Fruit fly (Drosophila melanogaster) whole organism, embryonic: ENCODE data around the gene inaE.

Source experiments
- B-H1 ChIP-seq: fragments of 200-800 bp; sonication (Bioruptor generic); IDR thresholded peaks from 3 replicates; pipeline ENCODE4 v1.3.6; 2022; ENCODE audit warnings: missing biosample characterization, missing genetic modification characterization
- CG1024 ChIP-seq: fragments of 200-800 bp; sonication (Bioruptor generic); IDR thresholded peaks from 2 replicates; pipeline ENCODE4 v1.3.6; 2022; ENCODE audit warnings: missing biosample characterization, missing genetic modification characterization
- CG10274 ChIP-seq: fragments of 200-800 bp; sonication (Bioruptor generic); optimal IDR thresholded peaks from 3 replicates; lab custom pipeline; 2017; ENCODE audit warnings: missing biosample characterization, mild to moderate bottlenecking, missing genetic modification characterization
- CG10462 ChIP-seq: fragments of 200-800 bp; sonication (Bioruptor generic); optimal IDR thresholded peaks from 2 replicates; lab custom pipeline; 2016; ENCODE audit warnings: missing biosample characterization, missing genetic modification characterization
- CG10543 ChIP-seq: fragments of 200-800 bp; sonication (Bioruptor generic); optimal IDR thresholded peaks from 3 replicates; lab custom pipeline; 2017; ENCODE audit warnings: missing biosample characterization, mild to moderate bottlenecking, missing genetic modification characterization, moderate library complexity
- CG12104 ChIP-seq: fragments of 200-800 bp; sonication (Bioruptor generic); optimal IDR thresholded peaks from 3 replicates; lab custom pipeline; 2016; ENCODE audit warnings: missing biosample characterization, missing genetic modification characterization
- CG13424 ChIP-seq: fragments of 200-800 bp; sonication (Bioruptor generic); optimal IDR thresholded peaks from 2 replicates; lab custom pipeline; 2019; ENCODE audit warnings: missing biosample characterization, mild to moderate bottlenecking, missing genetic modification characterization, moderate library complexity
- CG14860 ChIP-seq: fragments of 200-800 bp; sonication (Bioruptor generic); IDR thresholded peaks from 3 replicates; pipeline ENCODE4 v1.3.6; 2022; ENCODE audit warnings: missing biosample characterization, missing genetic modification characterization; ENCODE audit not compliant: partially characterized antibody
- CG15011 ChIP-seq: fragments of 200-800 bp; sonication (Bioruptor generic); optimal IDR thresholded peaks from 3 replicates; lab custom pipeline; 2018; ENCODE audit warnings: missing biosample characterization, mild to moderate bottlenecking, missing genetic modification characterization
- CG1792 ChIP-seq: fragments of 200-800 bp; sonication (Bioruptor generic); optimal IDR thresholded peaks from 2 replicates; lab custom pipeline; 2016; ENCODE audit warnings: missing biosample characterization, missing genetic modification characterization
- CG32772 ChIP-seq: fragments of 200-800 bp; sonication (Bioruptor generic); IDR thresholded peaks from 2 replicates; pipeline ENCODE4 v1.3.6; 2022; ENCODE audit warnings: missing biosample characterization, missing genetic modification characterization
- CG33557 ChIP-seq: fragments of 200-800 bp; sonication (Bioruptor generic); optimal IDR thresholded peaks from 2 replicates; lab custom pipeline; 2019; ENCODE audit warnings: missing biosample characterization, mild to moderate bottlenecking, missing genetic modification characterization, moderate library complexity
- CG3407 ChIP-seq: fragments of 200-800 bp; sonication (Bioruptor generic); optimal IDR thresholded peaks from 2 replicates; lab custom pipeline; 2018; ENCODE audit warnings: missing biosample characterization, mild to moderate bottlenecking, missing genetic modification characterization
- CG5180 ChIP-seq: fragments of 200-800 bp; sonication (Bioruptor generic); optimal IDR thresholded peaks from 3 replicates; lab custom pipeline; 2017; ENCODE audit warnings: missing biosample characterization, missing genetic modification characterization, mild to moderate bottlenecking, moderate library complexity, missing genetic modification reagents
- CG6854 ChIP-seq: fragments of 200-800 bp; sonication (Bioruptor generic); optimal IDR thresholded peaks from 3 replicates; lab custom pipeline; 2017; ENCODE audit warnings: missing biosample characterization, mild to moderate bottlenecking, missing genetic modification characterization
- CG8388 ChIP-seq: fragments of 200-800 bp; sonication (Bioruptor generic); optimal IDR thresholded peaks from 2 replicates; lab custom pipeline; 2019; ENCODE audit warnings: missing biosample characterization, mild to moderate bottlenecking, missing genetic modification characterization, moderate library complexity
- CG8924 ChIP-seq: fragments of 200-800 bp; optimal IDR thresholded peaks from 3 replicates; lab custom pipeline; 2019; ENCODE audit warnings: missing biosample characterization, mild to moderate bottlenecking, missing genetic modification characterization, moderate library complexity
- CG8944 ChIP-seq: fragments of 200-800 bp; sonication (Bioruptor generic); optimal IDR thresholded peaks from 3 replicates; lab custom pipeline; 2016; ENCODE audit warnings: missing biosample characterization, missing genetic modification characterization
- CG9215 ChIP-seq: fragments of 200-800 bp; sonication (Bioruptor generic); IDR thresholded peaks from 2 replicates; pipeline ENCODE4 v1.3.6; 2022; ENCODE audit warnings: missing biosample characterization, missing genetic modification characterization
- CkIIα-i1 ChIP-seq: fragments of 200-800 bp; sonication (Bioruptor generic); IDR thresholded peaks from 2 replicates; pipeline ENCODE4 v1.3.6; 2022; ENCODE audit warnings: missing biosample characterization, missing genetic modification characterization
- Dad ChIP-seq: fragments of 200-800 bp; sonication (Bioruptor generic); optimal IDR thresholded peaks from 3 replicates; lab custom pipeline; 2016; ENCODE audit warnings: missing biosample characterization, missing genetic modification characterization
- Max ChIP-seq: fragments of 200-800 bp; sonication (Bioruptor generic); optimal IDR thresholded peaks from 2 replicates; lab custom pipeline; 2016; ENCODE audit warnings: missing biosample characterization, mild to moderate bottlenecking, missing genetic modification characterization
- Med ChIP-seq: fragments of 200-800 bp; sonication (Bioruptor generic); peaks from one replicate; lab custom pipeline; 2016; ENCODE audit warnings: missing biosample characterization, missing genetic modification characterization, mild to moderate bottlenecking, inconsistent platforms, moderate library complexity
- Nf-YA ChIP-seq: fragments of 200-800 bp; sonication (Bioruptor generic); IDR thresholded peaks from 2 replicates; pipeline ENCODE4 v1.3.6; 2022; ENCODE audit warnings: missing biosample characterization, missing genetic modification characterization
- Nf-YB ChIP-seq: fragments of 200-800 bp; sonication (Bioruptor generic); optimal IDR thresholded peaks from 3 replicates; lab custom pipeline; 2019; ENCODE audit warnings: missing biosample characterization, mild to moderate bottlenecking, missing genetic modification characterization, moderate library complexity
- Pdp1 ChIP-seq, 2 experiments: fragments of 200-800 bp; sonication (Bioruptor generic); optimal IDR thresholded peaks; 3 replicates each; lab custom pipeline; 2016; ENCODE audit warnings: missing biosample characterization in 2 of 2, missing genetic modification characterization in 2 of 2, mild to moderate bottlenecking in 1 of 2, moderate library complexity in 1 of 2
- Scr ChIP-seq: fragments of 200-800 bp; sonication (Bioruptor generic); IDR thresholded peaks from 2 replicates; pipeline ENCODE4 v1.3.6; 2022; ENCODE audit warnings: missing biosample characterization, missing genetic modification characterization; ENCODE audit not compliant: partially characterized antibody
- Xbp1 ChIP-seq: fragments of 200-800 bp; sonication (Bioruptor generic); optimal IDR thresholded peaks from 3 replicates; lab custom pipeline; 2016; ENCODE audit warnings: missing biosample characterization, mild to moderate bottlenecking, missing genetic modification characterization
- bbx ChIP-seq: fragments of 200-800 bp; sonication (Bioruptor generic); IDR thresholded peaks from 2 replicates; pipeline ENCODE4 v1.3.6; 2022; ENCODE audit warnings: missing biosample characterization, missing genetic modification characterization; ENCODE audit not compliant: partially characterized antibody
- bigmax ChIP-seq: fragments of 200-800 bp; sonication (Bioruptor generic); optimal IDR thresholded peaks from 2 replicates; lab custom pipeline; 2018; ENCODE audit warnings: missing biosample characterization, mild to moderate bottlenecking, missing genetic modification characterization
- dmrt11E ChIP-seq: fragments of 200-800 bp; sonication (Bioruptor generic); optimal IDR thresholded peaks from 3 replicates; lab custom pipeline; 2018; ENCODE audit warnings: missing biosample characterization, mild to moderate bottlenecking, missing genetic modification characterization, moderate library complexity
- dmrt99B ChIP-seq: fragments of 200-800 bp; sonication (Bioruptor generic); optimal IDR thresholded peaks from 2 replicates; lab custom pipeline; 2018; ENCODE audit warnings: missing biosample characterization, mild to moderate bottlenecking, missing genetic modification characterization, moderate library complexity
- ems ChIP-seq: fragments of 200-800 bp; sonication (Bioruptor generic); optimal IDR thresholded peaks from 3 replicates; lab custom pipeline; 2016; ENCODE audit warnings: missing biosample characterization, missing genetic modification characterization
- fd3F ChIP-seq: fragments of 200-800 bp; sonication (Bioruptor generic); optimal IDR thresholded peaks from 2 replicates; lab custom pipeline; 2018; ENCODE audit warnings: missing biosample characterization, mild to moderate bottlenecking, missing genetic modification characterization, moderate library complexity
- fu2 ChIP-seq: fragments of 200-800 bp; sonication (Bioruptor generic); optimal IDR thresholded peaks from 2 replicates; lab custom pipeline; 2016; ENCODE audit warnings: missing biosample characterization, missing genetic modification characterization
- grn ChIP-seq: fragments of 200-800 bp; sonication (Bioruptor generic); optimal IDR thresholded peaks from 3 replicates; lab custom pipeline; 2017; ENCODE audit warnings: missing biosample characterization, missing genetic modification characterization
- gsb-n ChIP-seq: fragments of 200-800 bp; sonication (Bioruptor generic); optimal IDR thresholded peaks from 3 replicates; lab custom pipeline; 2018; ENCODE audit warnings: missing biosample characterization, mild to moderate bottlenecking, missing genetic modification characterization
- hth ChIP-seq: fragments of >200 bp; optimal IDR thresholded peaks from 2 replicates; lab custom pipeline; 2017; ENCODE audit warnings: inconsistent platforms
- ken ChIP-seq: fragments of 200-800 bp; sonication (Bioruptor generic); IDR thresholded peaks from 3 replicates; pipeline ENCODE4 v1.3.6; 2022; ENCODE audit warnings: missing biosample characterization, missing genetic modification characterization
- klu ChIP-seq: fragments of 200-800 bp; sonication (Bioruptor generic); IDR thresholded peaks from 2 replicates; pipeline ENCODE4 v1.3.6; 2022; ENCODE audit warnings: missing biosample characterization, missing genetic modification characterization
- lmd ChIP-seq: fragments of 200-800 bp; sonication (Bioruptor generic); IDR thresholded peaks from 2 replicates; pipeline ENCODE4 v1.3.6; 2022; ENCODE audit warnings: missing biosample characterization, missing genetic modification characterization
- nerfin-1 ChIP-seq: fragments of 200-800 bp; sonication (Bioruptor generic); optimal IDR thresholded peaks from 3 replicates; lab custom pipeline; 2019; ENCODE audit warnings: missing biosample characterization, mild to moderate bottlenecking, missing genetic modification characterization, moderate library complexity
- pan ChIP-seq, 4 experiments: fragments of >200 bp in 3 of 4; fragments of 200-800 bp in 1 of 4; sonication (Bioruptor generic) in 1 of 4; optimal IDR thresholded peaks in 3 of 4; IDR thresholded peaks in 1 of 4; 2 replicates each; pipeline versions ENCODE4 v1.3.6 to Lab custom; 2017 to 2022; ENCODE audit warnings: missing biosample characterization in 2 of 4, missing genetic modification characterization in 2 of 4, mixed read lengths in 1 of 4
- pros ChIP-seq: fragments of 200-800 bp; sonication (Bioruptor generic); optimal IDR thresholded peaks from 3 replicates; lab custom pipeline; 2019; ENCODE audit warnings: missing biosample characterization, mild to moderate bottlenecking, missing genetic modification characterization, moderate library complexity
- schlank ChIP-seq: fragments of 200-800 bp; sonication (Bioruptor generic); optimal IDR thresholded peaks from 2 replicates; lab custom pipeline; 2018; ENCODE audit warnings: missing biosample characterization, mild to moderate bottlenecking, missing genetic modification characterization
- sr ChIP-seq: fragments of 200-800 bp; sonication (Bioruptor generic); IDR thresholded peaks from 3 replicates; pipeline ENCODE4 v1.3.6; 2022; ENCODE audit warnings: missing biosample characterization, missing genetic modification characterization
- tio ChIP-seq: fragments of 200-800 bp; sonication (Bioruptor generic); optimal IDR thresholded peaks from 2 replicates; lab custom pipeline; 2017; ENCODE audit warnings: missing biosample characterization, missing genetic modification characterization, inconsistent platforms
- tll ChIP-seq, 2 experiments: fragments of 200-800 bp in 1 of 2; fragments of >200 bp in 1 of 2; sonication (Bioruptor generic) in 1 of 2; optimal IDR thresholded peaks; 2 replicates each; lab custom pipeline; 2017 to 2019; ENCODE audit warnings: missing biosample characterization in 2 of 2, missing genetic modification characterization in 2 of 2, mild to moderate bottlenecking in 1 of 2, moderate library complexity in 1 of 2
- ttk ChIP-seq: fragments of 200-800 bp; sonication (Bioruptor generic); IDR thresholded peaks from 2 replicates; pipeline ENCODE4 v2.1.2; 2022; ENCODE audit warnings: missing biosample characterization, missing genetic modification characterization
- unpg ChIP-seq: fragments of 200-800 bp; sonication (Bioruptor generic); optimal IDR thresholded peaks from 3 replicates; lab custom pipeline; 2018; ENCODE audit warnings: missing biosample characterization, mild to moderate bottlenecking, missing genetic modification characterization, moderate library complexity

The inaE gene

dm6 chrX:13744599-13745052 lies 38.9 kb upstream of the inaE start, which contains the start of gene Grip91 (continued):
- peak; percentile 43; the same call in 1 of the 2 replicates for TF ChIP-seq bbx (GFP tag; lab: Robert Waterston, UW)
- no peak for TF ChIP-seq CG12104 (GFP tag; lab: Kevin White, UChicago)
- 0 out of 2 replicates have a peak, but pooled peaks have one; percentile 8 for TF ChIP-seq CG9215 (GFP tag; lab: Robert Waterston, UW)
- no peak for TF ChIP-seq CG15011 (GFP tag; lab: Kevin White, UChicago)
- TF ChIP-seq CG6854 (GFP tag; lab: Kevin White, UChicago) = no peak
- no peak for TF ChIP-seq gsb-n (tag; lab: Kevin White, UChicago)
- no peak for TF ChIP-seq Max (GFP tag; lab: Kevin White, UChicago)
- TF ChIP-seq CG32772 (GFP tag; lab: Robert Waterston, UW) = no peak
- no peak for TF ChIP-seq fd3F (GFP tag; lab: Kevin White, UChicago)
- no peak for TF ChIP-seq Xbp1 (GFP tag; lab: Kevin White, UChicago)
- TF ChIP-seq Nf-YB = peak; percentile 15
- no peak for TF ChIP-seq hth (lab: Kevin White, UChicago)
- no peak for TF ChIP-seq grn (GFP tag; lab: Kevin White, UChicago)
- TF ChIP-seq Dad (GFP tag; lab: Kevin White, UChicago) = no peak
- TF ChIP-seq pan (optimal IDR thresholded peaks at IDR 0.05; lab: Kevin White, UChicago) = no peak
- TF ChIP-seq pan (GFP tag; optimal IDR thresholded peaks at IDR 0.05 in 1 of 2, IDR thresholded peaks at IDR 0.05 in 1 of 2) = no peak
- no peak for TF ChIP-seq schlank (tag; lab: Kevin White, UChicago)
- TF ChIP-seq Med (GFP tag; lab: Kevin White, UChicago) = peak; percentile 83
- no peak for TF ChIP-seq ken (GFP tag; lab: Robert Waterston, UW)
- no peak for TF ChIP-seq CG14860 (GFP tag; lab: Robert Waterston, UW)
- TF ChIP-seq CkIIα-i1 (GFP tag; lab: Robert Waterston, UW) = no peak
- no peak for TF ChIP-seq CG8944 (GFP tag; lab: Kevin White, UChicago)
- TF ChIP-seq CG5180 (GFP tag; lab: Kevin White, UChicago) = no peak
- TF ChIP-seq B-H1 (GFP tag; lab: Robert Waterston, UW) = no peak
- TF ChIP-seq CG10462 = no peak
- TF ChIP-seq klu (GFP tag; lab: Robert Waterston, UW) = no peak
- TF ChIP-seq CG33557 = no peak
- TF ChIP-seq CG3407 (GFP tag; lab: Kevin White, UChicago) = no peak
- TF ChIP-seq CG10274 (GFP tag; lab: Kevin White, UChicago) = no peak
- no peak for TF ChIP-seq Nf-YA (GFP tag; lab: Robert Waterston, UW)
- no peak for TF ChIP-seq pros (GFP tag; lab: Kevin White, UChicago)
- TF ChIP-seq Pdp1 (GFP tag; optimal IDR thresholded peaks at IDR 0.05; lab: Kevin White, UChicago) = peak in 1 of 2 experiments; percentile 36
- no peak for TF ChIP-seq unpg (GFP tag; lab: Kevin White, UChicago)
- TF ChIP-seq tll (GFP tag; optimal IDR thresholded peaks at IDR 0.05; lab: Kevin White, UChicago) = no peak
- TF ChIP-seq bigmax (GFP tag; lab: Kevin White, UChicago) = no peak
- peak; percentile 28 for TF ChIP-seq nerfin-1
- TF ChIP-seq sr (GFP tag; lab: Robert Waterston, UW) = no peak
- TF ChIP-seq CG10543 (GFP tag; lab: Kevin White, UChicago) = no peak
- TF ChIP-seq CG13424 (tag; lab: Kevin White, UChicago) = no peak
- TF ChIP-seq lmd (GFP tag; lab: Robert Waterston, UW) = no peak
- TF ChIP-seq fu2 = no peak
- TF ChIP-seq CG8388 (GFP tag; lab: Kevin White, UChicago) = no peak
- no peak for TF ChIP-seq ems (GFP tag; lab: Kevin White, UChicago)
- TF ChIP-seq ttk (GFP tag; lab: Robert Waterston, UW) = no peak
- TF ChIP-seq Scr = peak; percentile 48; the same call in 1 of the 2 replicates
- TF ChIP-seq tio = no peak
- no peak for TF ChIP-seq dmrt11E (tag; lab: Kevin White, UChicago)
- no peak for TF ChIP-seq CG1792
- no peak for TF ChIP-seq dmrt99B (tag; lab: Kevin White, UChicago)
- TF ChIP-seq CG8924 (tag; lab: Kevin White, UChicago) = peak; percentile 35
- TF ChIP-seq CG1024 (GFP tag; lab: Robert Waterston, UW) = no peak
